Worm (Caenorhabditis elegans): ENCODE data around the gene ctsa-1.1.

ctsa-1.1 gene

DNA sequence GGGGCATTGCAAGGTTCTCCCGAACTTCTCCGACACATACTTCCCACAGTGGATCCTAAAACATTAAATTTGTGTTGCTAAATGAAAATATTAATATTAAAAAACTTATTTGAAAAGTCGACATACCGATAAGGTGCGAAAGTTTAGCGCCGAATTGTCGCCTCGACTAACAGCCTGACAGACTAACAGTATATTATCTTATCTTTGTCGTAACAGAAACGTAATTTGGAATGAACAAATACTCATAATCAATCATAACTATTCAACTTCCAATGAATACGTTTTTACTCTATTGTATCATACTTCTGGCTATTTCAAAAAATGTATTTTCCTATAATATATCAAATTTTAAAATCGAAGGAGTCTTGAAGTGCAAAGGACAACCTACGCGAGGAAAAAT, 39.5 kb downstream of the ctsa-1.1 start, which contains the start of gene F26G1.11:
F26G1.11 (plus strand) TSS at position 205 of the 400 bp plus-strand sequence.
- TF ChIP-seq W03F9.2 (tag; optimal IDR thresholded peaks at IDR 0.05) (no peak), dao-5 (tag; optimal IDR thresholded peaks at IDR 0.05) (no peak), him-1 (tag; optimal IDR thresholded peaks at IDR 0.05) (no peak)

DNA sequence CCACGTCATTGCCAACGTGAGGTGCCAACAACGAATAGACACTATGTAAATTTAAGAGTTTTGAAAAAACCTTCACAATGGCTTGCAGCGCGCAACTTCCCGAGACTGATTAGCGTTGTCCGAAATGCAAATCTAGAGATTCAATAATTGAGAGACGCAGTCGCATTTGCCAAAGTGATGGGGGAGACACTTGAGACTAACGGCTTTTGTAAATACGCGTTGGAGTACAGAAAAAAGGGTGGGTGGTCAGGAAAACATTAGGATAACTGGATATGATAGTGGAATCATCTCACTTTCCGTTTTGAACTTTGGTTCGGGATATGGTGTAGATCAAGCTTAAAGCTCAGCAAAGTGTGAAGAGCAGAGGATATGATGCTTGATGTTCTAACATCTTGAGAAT, 42.3 kb downstream of the ctsa-1.1 start:
- no peak for TF ChIP-seq him-1 (tag; optimal IDR thresholded peaks at IDR 0.05)
- no peak for TF ChIP-seq W03F9.2 (tag; optimal IDR thresholded peaks at IDR 0.05)
- TF ChIP-seq dao-5 (tag; optimal IDR thresholded peaks at IDR 0.05): no peak

ce11 chrII:4784436-4784835, 47.0 kb downstream of the ctsa-1.1 start, which contains the start of gene nep-12:
TSS of gene nep-12 (minus strand) at chrII:4784536.
- no peak for TF ChIP-seq dao-5 (tag; optimal IDR thresholded peaks at IDR 0.05)
- TF ChIP-seq him-1 (tag; optimal IDR thresholded peaks at IDR 0.05): no peak
- no peak for TF ChIP-seq W03F9.2 (tag; optimal IDR thresholded peaks at IDR 0.05)

ce11 chrII:4786181-4786580, 48.7 kb downstream of the ctsa-1.1 start, which contains the start of gene msp-3:
TSS of gene msp-3 (minus strand) at chrII:4786281.
- no peak for TF ChIP-seq W03F9.2 (tag; optimal IDR thresholded peaks at IDR 0.05)
- TF ChIP-seq dao-5 (tag; optimal IDR thresholded peaks at IDR 0.05): no peak
- no peak for TF ChIP-seq him-1 (tag; optimal IDR thresholded peaks at IDR 0.05)
